Fruit fly (Drosophila melanogaster) whole organism, wandering third instar larva: Measurements from ENCODE around the gene LanB1.

Experiments used
- GATAd ChIP-seq: sonication (Bioruptor generic); optimal IDR thresholded peaks from 2 replicates; lab custom pipeline; 2016; ENCODE audit warnings: missing biosample characterization, missing genetic modification characterization
- HLH106 ChIP-seq: fragments of 200-800 bp; optimal IDR thresholded peaks from 3 replicates; lab custom pipeline; 2019; ENCODE audit warnings: missing biosample characterization, mild to moderate bottlenecking, missing genetic modification characterization, moderate library complexity
- Jra ChIP-seq: sonication (Bioruptor generic); optimal IDR thresholded peaks from 2 replicates; lab custom pipeline; 2016; ENCODE audit warnings: missing biosample characterization, missing genetic modification characterization
- ey ChIP-seq: fragments of 200-800 bp; sonication (Bioruptor generic); optimal IDR thresholded peaks from 2 replicates; lab custom pipeline; 2016; ENCODE audit warnings: missing biosample characterization, missing genetic modification characterization
- fru ChIP-seq: fragments of 200-800 bp; sonication (Bioruptor generic); optimal IDR thresholded peaks from 3 replicates; lab custom pipeline; 2016; ENCODE audit warnings: missing biosample characterization, mild to moderate bottlenecking, missing genetic modification characterization
- psq ChIP-seq: fragments of 200-800 bp; sonication (Bioruptor generic); optimal IDR thresholded peaks from 3 replicates; lab custom pipeline; 2017; ENCODE audit warnings: missing biosample characterization, mild to moderate bottlenecking, missing genetic modification characterization, moderate library complexity

dm6 chr2L:7790081-7790447 lies 21.2 kb upstream of the LanB1 start:
- TF ChIP-seq psq (GFP tag; lab: Kevin White, UChicago) (no peak), Jra (GFP tag; lab: Kevin White, UChicago) (no peak), HLH106 (tag; lab: Kevin White, UChicago) (no peak), GATAd (no peak), fru (GFP tag; lab: Kevin White, UChicago) (no peak), ey (no peak)
